Worm (Caenorhabditis elegans): ENCODE results near the gene F48G7.13.

The F48G7.13 gene

DNA sequence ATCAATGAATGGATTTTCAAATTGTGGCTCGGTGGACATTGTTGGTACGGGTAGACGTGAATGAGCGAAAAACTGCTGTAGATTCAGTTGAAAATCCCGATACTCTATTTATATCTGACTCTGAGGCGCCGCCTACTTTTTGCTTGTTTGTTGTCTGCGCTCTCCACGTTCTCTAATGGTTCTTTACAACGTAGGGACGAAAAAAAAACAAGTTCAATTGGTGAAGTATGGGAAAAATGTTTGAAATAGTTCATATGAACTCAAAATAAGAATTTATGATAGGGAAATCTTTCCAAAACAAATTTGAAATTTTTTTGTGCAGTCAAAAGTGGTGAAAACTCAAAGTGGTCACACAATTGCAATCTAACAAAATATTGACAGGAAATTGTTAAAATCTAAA lies 19.5 kb downstream of the F48G7.13 start, which contains the start of gene F48G7.10:
F48G7.10 (minus strand) TSS at position 101 of the 400 bp plus-strand sequence.
- no peak for TF ChIP-seq ztf-23 (GFP tag; IDR thresholded peaks at IDR 0.05)
- TF ChIP-seq cog-1 (tag; optimal IDR thresholded peaks at IDR 0.05): no peak
- TF ChIP-seq klf-2 (GFP tag; conservative IDR thresholded peaks at IDR 0.05): no peak
- no peak for TF ChIP-seq tab-1 (GFP tag; IDR thresholded peaks at IDR 0.05)
- TF ChIP-seq med-1 (GFP tag; optimal IDR thresholded peaks at IDR 0.05; ENCODE audit: insufficient read depth): no peak
- no peak for TF ChIP-seq ref-1 (GFP tag; conservative IDR thresholded peaks at IDR 0.05)
- TF ChIP-seq ztf-29 (GFP tag; IDR thresholded peaks at IDR 0.05): no peak
- no peak for TF ChIP-seq T22C8.4 (GFP tag; IDR thresholded peaks at IDR 0.05)
- TF ChIP-seq flt-1 (GFP tag; IDR thresholded peaks at IDR 0.05): no peak

DNA sequence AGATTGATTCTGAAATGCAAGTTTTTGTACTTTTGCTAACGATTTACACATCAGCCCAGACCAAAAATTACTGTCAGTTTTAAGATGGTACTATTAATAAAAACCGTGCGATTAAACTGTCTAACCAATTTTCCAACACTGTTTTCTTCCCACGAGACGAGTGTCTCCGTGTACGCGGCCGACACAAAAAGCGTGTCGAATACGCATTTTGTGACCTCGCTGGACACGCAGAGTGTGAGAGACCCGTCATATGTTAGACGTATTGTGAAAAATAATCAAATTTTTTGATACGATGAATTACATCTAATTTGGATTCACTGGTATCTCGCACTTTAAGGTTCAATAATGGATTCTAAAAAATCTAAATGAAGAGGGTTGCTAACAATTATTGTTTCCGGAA lies 20.3 kb downstream of the F48G7.13 start:
- TF ChIP-seq tab-1 (GFP tag; IDR thresholded peaks at IDR 0.05) (no peak), flt-1 (GFP tag; IDR thresholded peaks at IDR 0.05) (no peak), ztf-23 (GFP tag; IDR thresholded peaks at IDR 0.05) (no peak), T22C8.4 (GFP tag; IDR thresholded peaks at IDR 0.05) (no peak), ztf-29 (GFP tag; IDR thresholded peaks at IDR 0.05) (no peak), ref-1 (GFP tag; conservative IDR thresholded peaks at IDR 0.05) (no peak), med-1 (GFP tag; optimal IDR thresholded peaks at IDR 0.05; ENCODE audit: insufficient read depth) (no peak), cog-1 (tag; optimal IDR thresholded peaks at IDR 0.05) (no peak), klf-2 (GFP tag; conservative IDR thresholded peaks at IDR 0.05) (no peak)

DNA sequence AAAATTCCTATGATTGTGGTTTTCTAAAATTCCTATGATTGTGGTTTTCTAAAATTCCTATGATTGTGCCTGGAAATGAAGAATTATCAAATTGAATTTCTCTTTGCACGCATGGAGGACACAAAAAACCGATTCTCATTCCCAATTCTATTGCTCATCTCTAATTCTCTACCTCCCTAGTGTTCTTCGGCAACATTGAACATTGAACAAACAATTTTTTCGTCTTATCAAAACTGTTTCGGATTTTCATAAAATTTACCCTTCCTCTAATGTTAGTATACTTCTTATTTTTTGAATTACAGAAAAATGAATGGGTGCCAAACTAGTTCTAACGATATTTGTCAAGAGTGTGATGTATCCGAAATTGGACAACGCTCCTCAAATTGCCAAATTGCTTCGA lies 20.9 kb downstream of the F48G7.13 start, which contains the start of gene pals-31:
pals-31 (plus strand) TSS at position 301 of the 400 bp plus-strand sequence.
- no peak for TF ChIP-seq cog-1 (tag; optimal IDR thresholded peaks at IDR 0.05)
- no peak for TF ChIP-seq ztf-23 (GFP tag; IDR thresholded peaks at IDR 0.05)
- TF ChIP-seq ztf-29 (GFP tag; IDR thresholded peaks at IDR 0.05): no peak
- TF ChIP-seq klf-2 (GFP tag; conservative IDR thresholded peaks at IDR 0.05): no peak
- TF ChIP-seq med-1 (GFP tag; optimal IDR thresholded peaks at IDR 0.05; ENCODE audit: insufficient read depth): no peak
- TF ChIP-seq tab-1 (GFP tag; IDR thresholded peaks at IDR 0.05): no peak
- TF ChIP-seq flt-1 (GFP tag; IDR thresholded peaks at IDR 0.05): no peak
- TF ChIP-seq T22C8.4 (GFP tag; IDR thresholded peaks at IDR 0.05): no peak
- no peak for TF ChIP-seq ref-1 (GFP tag; conservative IDR thresholded peaks at IDR 0.05)

DNA sequence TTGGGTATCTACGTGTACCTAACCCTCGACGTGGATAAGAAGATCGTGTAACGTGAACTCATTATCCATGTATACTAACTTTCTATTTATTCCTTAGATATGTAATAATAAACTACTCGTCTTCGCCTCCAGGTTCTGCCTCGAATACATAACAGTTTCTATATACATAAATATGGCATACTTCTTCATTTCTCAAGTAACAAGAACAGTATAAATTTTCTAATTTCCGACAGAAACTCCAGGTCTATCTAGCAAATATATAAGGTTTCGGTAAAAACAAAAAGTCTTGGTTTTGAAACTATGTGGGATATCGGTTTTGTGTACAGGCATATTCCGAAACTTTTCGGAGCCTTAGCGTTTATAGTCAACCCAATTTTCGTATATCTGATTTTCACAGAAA lies 23.0 kb downstream of the F48G7.13 start, which contains the start of gene srj-37:
srj-37 (plus strand) TSS at position 301 of the 400 bp plus-strand sequence.
- TF ChIP-seq cog-1 (tag; optimal IDR thresholded peaks at IDR 0.05) (no peak), T22C8.4 (GFP tag; IDR thresholded peaks at IDR 0.05) (no peak), med-1 (GFP tag; optimal IDR thresholded peaks at IDR 0.05; ENCODE audit: insufficient read depth) (no peak), ztf-23 (GFP tag; IDR thresholded peaks at IDR 0.05) (no peak), klf-2 (GFP tag; conservative IDR thresholded peaks at IDR 0.05) (no peak), ztf-29 (GFP tag; IDR thresholded peaks at IDR 0.05) (no peak), flt-1 (GFP tag; IDR thresholded peaks at IDR 0.05) (no peak), tab-1 (GFP tag; IDR thresholded peaks at IDR 0.05) (no peak), ref-1 (GFP tag; conservative IDR thresholded peaks at IDR 0.05) (no peak)

DNA sequence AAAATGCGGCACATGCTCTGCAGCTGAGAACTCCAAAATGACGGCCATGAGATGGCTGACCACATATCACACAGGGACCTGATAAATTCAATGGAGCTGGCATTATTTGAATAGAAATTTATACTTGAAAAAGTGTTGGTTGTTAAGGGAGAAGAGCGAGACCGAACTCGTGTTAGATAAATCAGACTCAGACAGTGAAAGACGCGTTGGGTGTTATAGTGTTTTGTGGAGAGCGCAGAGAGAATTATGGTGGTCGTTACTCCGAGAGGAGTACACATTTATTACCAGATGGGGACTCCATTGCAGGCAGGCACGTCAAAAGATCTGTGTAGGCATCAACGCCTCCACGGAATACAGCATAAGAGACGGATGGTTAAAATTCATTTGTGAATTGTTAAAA lies 27.4 kb downstream of the F48G7.13 start, which contains the start of gene nhr-190:
nhr-190 (minus strand) TSS at position 175 of the 400 bp plus-strand sequence.
- TF ChIP-seq ztf-23 (GFP tag; IDR thresholded peaks at IDR 0.05): no peak
- TF ChIP-seq cog-1 (tag; optimal IDR thresholded peaks at IDR 0.05): no peak
- TF ChIP-seq ref-1 (GFP tag; conservative IDR thresholded peaks at IDR 0.05): no peak
- no peak for TF ChIP-seq tab-1 (GFP tag; IDR thresholded peaks at IDR 0.05)
- no peak for TF ChIP-seq ztf-29 (GFP tag; IDR thresholded peaks at IDR 0.05)
- no peak for TF ChIP-seq klf-2 (GFP tag; conservative IDR thresholded peaks at IDR 0.05)
- TF ChIP-seq med-1 (GFP tag; optimal IDR thresholded peaks at IDR 0.05; ENCODE audit: insufficient read depth): no peak
- no peak for TF ChIP-seq T22C8.4 (GFP tag; IDR thresholded peaks at IDR 0.05)
- TF ChIP-seq flt-1 (GFP tag; IDR thresholded peaks at IDR 0.05): no peak

DNA sequence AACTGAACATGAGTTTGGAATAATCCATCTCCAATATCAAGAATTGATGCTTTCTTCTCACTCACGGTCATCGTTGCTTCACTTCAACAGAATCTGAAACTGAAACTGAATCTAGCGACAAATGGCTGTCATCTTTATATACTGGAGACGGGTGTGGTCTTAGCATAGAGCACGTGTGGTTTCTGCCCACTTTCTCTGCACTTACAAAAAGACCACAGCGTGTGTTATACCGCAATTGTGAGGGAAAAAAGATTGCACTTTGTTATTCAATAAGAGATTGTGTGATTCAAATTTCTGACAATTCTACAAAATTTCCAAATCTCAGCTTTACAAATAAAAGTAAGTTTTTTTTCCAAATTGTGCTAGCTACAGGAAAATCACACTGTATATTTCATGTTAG lies 30.8 kb downstream of the F48G7.13 start, which contains the start of gene F48G7.12:
F48G7.12 (minus strand) TSS at position 101 of the 400 bp plus-strand sequence.
- TF ChIP-seq ztf-23 (GFP tag; IDR thresholded peaks at IDR 0.05) (no peak), ztf-29 (GFP tag; IDR thresholded peaks at IDR 0.05) (no peak), cog-1 (tag; optimal IDR thresholded peaks at IDR 0.05) (no peak), ref-1 (GFP tag; conservative IDR thresholded peaks at IDR 0.05) (no peak)

DNA sequence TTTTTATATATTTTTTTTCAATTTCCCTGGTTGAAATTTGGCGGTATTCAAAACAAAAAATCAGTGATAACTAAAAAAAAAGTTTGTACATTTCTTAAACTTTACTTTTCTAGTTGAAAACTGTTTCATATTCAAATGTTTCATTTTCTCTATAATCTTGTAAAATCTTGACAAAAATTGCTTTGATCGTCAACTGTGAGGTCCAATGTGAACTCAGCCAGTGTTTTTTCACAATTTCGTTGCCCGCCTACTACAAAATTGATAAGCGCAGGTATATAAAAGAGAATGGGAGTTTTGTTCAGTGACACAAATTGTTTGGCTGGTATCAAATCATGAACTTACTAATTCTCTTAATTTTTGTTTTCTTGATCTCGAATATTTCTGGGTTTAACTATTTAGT lies 31.5 kb downstream of the F48G7.13 start, which contains the start of gene ugt-42:
ugt-42 (plus strand) TSS at position 301 of the 400 bp plus-strand sequence.
- no peak for TF ChIP-seq T22C8.4 (GFP tag; IDR thresholded peaks at IDR 0.05)
- TF ChIP-seq tab-1 (GFP tag; IDR thresholded peaks at IDR 0.05): no peak
- no peak for TF ChIP-seq ref-1 (GFP tag; conservative IDR thresholded peaks at IDR 0.05)
- TF ChIP-seq med-1 (GFP tag; optimal IDR thresholded peaks at IDR 0.05; ENCODE audit: insufficient read depth): no peak
- TF ChIP-seq cog-1 (tag; optimal IDR thresholded peaks at IDR 0.05): no peak
- no peak for TF ChIP-seq ztf-23 (GFP tag; IDR thresholded peaks at IDR 0.05)
- no peak for TF ChIP-seq ztf-29 (GFP tag; IDR thresholded peaks at IDR 0.05)
- no peak for TF ChIP-seq klf-2 (GFP tag; conservative IDR thresholded peaks at IDR 0.05)
- no peak for TF ChIP-seq flt-1 (GFP tag; IDR thresholded peaks at IDR 0.05)

DNA sequence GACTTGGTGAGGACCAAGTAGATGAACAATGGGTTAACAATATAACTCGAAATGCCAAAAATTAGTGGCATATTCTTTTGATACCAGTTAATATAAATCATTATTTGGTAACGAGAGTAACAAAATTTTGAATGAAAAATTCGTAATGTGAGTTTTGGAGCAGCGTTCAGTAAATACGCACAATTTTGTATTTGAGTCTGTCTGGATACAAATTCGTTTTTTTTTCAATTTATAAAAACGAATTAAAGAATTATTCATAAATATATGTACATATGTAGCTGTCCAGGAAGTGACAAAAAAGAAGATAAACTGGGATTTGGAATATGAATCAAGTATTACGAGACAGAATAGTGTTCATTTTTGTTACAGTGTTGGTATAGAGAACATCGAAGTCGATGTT lies 37.6 kb downstream of the F48G7.13 start, which contains the start of gene srj-5:
srj-5 (minus strand) TSS at position 101 of the 400 bp plus-strand sequence.
- TF ChIP-seq ztf-29 (GFP tag; IDR thresholded peaks at IDR 0.05): no peak
- TF ChIP-seq T22C8.4 (GFP tag; IDR thresholded peaks at IDR 0.05): no peak
- TF ChIP-seq med-1 (GFP tag; optimal IDR thresholded peaks at IDR 0.05; ENCODE audit: insufficient read depth): no peak

DNA sequence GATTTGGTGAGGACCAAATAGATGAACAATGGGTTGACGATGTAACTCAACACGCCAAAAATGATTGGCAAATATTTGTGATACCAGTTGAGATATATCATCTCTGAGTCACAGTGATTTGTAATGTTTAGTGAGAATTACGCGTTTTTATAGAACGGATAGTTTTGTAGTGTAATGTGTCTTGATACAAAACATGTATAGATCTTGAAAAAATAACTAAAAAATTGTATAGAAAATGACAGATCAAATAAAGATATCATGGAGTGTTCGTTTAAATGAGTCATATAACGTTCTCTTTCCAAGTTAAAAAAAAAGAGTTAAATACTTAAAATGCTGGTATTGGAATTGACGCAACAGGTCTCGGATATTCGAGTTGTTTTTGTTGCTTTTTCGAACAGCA lies 39.0 kb downstream of the F48G7.13 start, which contains the start of gene srj-6:
srj-6 (minus strand) TSS at position 101 of the 400 bp plus-strand sequence.
- TF ChIP-seq tab-1 (GFP tag; IDR thresholded peaks at IDR 0.05): no peak
- TF ChIP-seq ref-1 (GFP tag; conservative IDR thresholded peaks at IDR 0.05): no peak
- no peak for TF ChIP-seq T22C8.4 (GFP tag; IDR thresholded peaks at IDR 0.05)
- TF ChIP-seq klf-2 (GFP tag; conservative IDR thresholded peaks at IDR 0.05): no peak
- no peak for TF ChIP-seq med-1 (GFP tag; optimal IDR thresholded peaks at IDR 0.05; ENCODE audit: insufficient read depth)
- TF ChIP-seq cog-1 (tag; optimal IDR thresholded peaks at IDR 0.05): no peak
- TF ChIP-seq ztf-23 (GFP tag; IDR thresholded peaks at IDR 0.05): no peak
- no peak for TF ChIP-seq ztf-29 (GFP tag; IDR thresholded peaks at IDR 0.05)
- TF ChIP-seq flt-1 (GFP tag; IDR thresholded peaks at IDR 0.05): no peak

DNA sequence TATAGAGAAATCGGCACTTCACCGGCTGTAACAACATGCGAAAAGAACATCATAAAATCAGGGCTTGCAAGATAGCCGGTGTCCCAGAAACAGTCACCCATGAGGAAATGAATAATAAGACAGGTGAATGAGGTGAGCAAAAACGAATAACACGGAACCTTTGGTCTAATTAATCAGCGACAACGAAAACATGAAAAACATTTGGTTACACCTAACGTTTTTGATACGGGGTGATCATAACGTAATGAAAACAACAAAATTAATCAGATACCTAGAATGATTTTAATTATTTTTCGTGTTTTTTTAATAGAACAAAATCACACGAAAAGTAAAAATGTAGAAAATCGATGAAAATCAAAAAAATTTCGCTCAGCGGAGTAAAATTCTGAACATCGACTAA lies 40.4 kb downstream of the F48G7.13 start, which contains the start of gene srh-245:
srh-245 (minus strand) TSS at position 101 of the 400 bp plus-strand sequence.
- TF ChIP-seq ref-1 (GFP tag; conservative IDR thresholded peaks at IDR 0.05) (no peak), flt-1 (GFP tag; IDR thresholded peaks at IDR 0.05) (no peak), med-1 (GFP tag; optimal IDR thresholded peaks at IDR 0.05; ENCODE audit: insufficient read depth) (no peak), klf-2 (GFP tag; conservative IDR thresholded peaks at IDR 0.05) (no peak), ztf-29 (GFP tag; IDR thresholded peaks at IDR 0.05) (no peak), ztf-23 (GFP tag; IDR thresholded peaks at IDR 0.05) (no peak), cog-1 (tag; optimal IDR thresholded peaks at IDR 0.05) (no peak), T22C8.4 (GFP tag; IDR thresholded peaks at IDR 0.05) (no peak), tab-1 (GFP tag; IDR thresholded peaks at IDR 0.05) (no peak)
